Worm (Caenorhabditis elegans): Measurements from ENCODE around the gene C07D10.1.

- TF ChIP-seq zag-1 (tag; optimal IDR thresholded peaks at IDR 0.05) (no peak), skn-1 (tag; optimal IDR thresholded peaks at IDR 0.05) (peak; percentile 99)
Observed at ce11 chrII:7363990-7364455, 34.8 kb upstream of the C07D10.1 start, which contains the start of gene msra-1.

All from whole organism, L3 larva.